Worm (Caenorhabditis elegans) whole organism, L2 larva: ENCODE measurements around the gene cdh-1.

Source experiments
- F13H6.1 ChIP-seq: sonication (generic microtip); optimal IDR thresholded peaks from 2 replicates; lab custom pipeline; 2016; ENCODE audit warnings: missing genetic modification characterization, missing compliant biosample characterization
- R02D3.7 ChIP-seq: fragments of 150-350 bp; optimal IDR thresholded peaks from 2 replicates; lab custom pipeline; 2014; ENCODE audit warnings: missing biosample characterization, missing genetic modification characterization
- alr-1 ChIP-seq: fragments of 150-350 bp; optimal IDR thresholded peaks from 2 replicates; lab custom pipeline; 2014; ENCODE audit warnings: missing biosample characterization, missing genetic modification characterization
- ama-1 ChIP-seq: fragments of 150-350 bp; optimal IDR thresholded peaks from 2 replicates; lab custom pipeline; 2018; ENCODE audit warnings: inconsistent platforms
- blmp-1 ChIP-seq: sonication (generic microtip); optimal IDR thresholded peaks from 2 replicates; lab custom pipeline; 2017; ENCODE audit warnings: missing genetic modification characterization, mild to moderate bottlenecking, missing compliant biosample characterization, antibody characterized with exemption, moderate library complexity; ENCODE audit not compliant: insufficient read depth
- ceh-16 ChIP-seq: fragments of 150-350 bp; optimal IDR thresholded peaks from 2 replicates; lab custom pipeline; 2014; ENCODE audit warnings: missing biosample characterization, missing genetic modification characterization
- crh-2 ChIP-seq: sonication (generic microtip); optimal IDR thresholded peaks from 2 replicates; lab custom pipeline; 2017; ENCODE audit warnings: missing biosample characterization, missing genetic modification characterization
- dmd-4 ChIP-seq: sonication (generic microtip); optimal IDR thresholded peaks from 2 replicates; lab custom pipeline; 2017; ENCODE audit warnings: missing biosample characterization, missing genetic modification characterization
- elt-1 ChIP-seq: fragments of 150-350 bp; optimal IDR thresholded peaks from 2 replicates; lab custom pipeline; 2014; ENCODE audit warnings: missing biosample characterization, missing genetic modification characterization
- elt-3 ChIP-seq: sonication (generic microtip); optimal IDR thresholded peaks from 2 replicates; lab custom pipeline; 2017; ENCODE audit warnings: missing biosample characterization, missing genetic modification characterization
- gmeb-1 ChIP-seq: fragments of 150-350 bp; optimal IDR thresholded peaks from 2 replicates; lab custom pipeline; 2014; ENCODE audit warnings: missing biosample characterization, missing genetic modification characterization
- lin-11 ChIP-seq: fragments of 150-350 bp; sonication (generic microtip); optimal IDR thresholded peaks from 2 replicates; lab custom pipeline; 2014; ENCODE audit warnings: missing biosample characterization, missing genetic modification characterization, inconsistent platforms, mixed read lengths
- lsy-2 ChIP-seq, 2 experiments: fragments of 150-350 bp in 1 of 2; sonication (generic microtip) in 1 of 2; optimal IDR thresholded peaks; 2 replicates each; lab custom pipeline; 2014 to 2017; ENCODE audit warnings: missing biosample characterization in 2 of 2, missing genetic modification characterization in 2 of 2
- mab-5 ChIP-seq: fragments of 150-350 bp; optimal IDR thresholded peaks from 2 replicates; lab custom pipeline; 2014; ENCODE audit warnings: missing biosample characterization, missing genetic modification characterization
- mbf-1 ChIP-seq: sonication (generic microtip); optimal IDR thresholded peaks from 2 replicates; lab custom pipeline; 2017; ENCODE audit warnings: missing biosample characterization, missing genetic modification characterization
- nhr-10 ChIP-seq: sonication (generic microtip); optimal IDR thresholded peaks from 2 replicates; lab custom pipeline; 2017; ENCODE audit warnings: missing biosample characterization, missing genetic modification characterization
- nhr-12 ChIP-seq: fragments of 150-350 bp; optimal IDR thresholded peaks from 2 replicates; lab custom pipeline; 2014; ENCODE audit warnings: missing biosample characterization, missing genetic modification characterization
- nhr-21 ChIP-seq: fragments of 150-350 bp; optimal IDR thresholded peaks from 2 replicates; lab custom pipeline; 2014; ENCODE audit warnings: missing biosample characterization, missing genetic modification characterization
- nhr-23 ChIP-seq: fragments of 150-350 bp; optimal IDR thresholded peaks from 2 replicates; lab custom pipeline; 2014; ENCODE audit warnings: missing biosample characterization, missing genetic modification reagents, missing genetic modification characterization
- nhr-25 ChIP-seq: fragments of 150-350 bp; sonication (generic microtip); optimal IDR thresholded peaks from 3 replicates; lab custom pipeline; 2014; ENCODE audit warnings: missing biosample characterization, missing genetic modification characterization
- nhr-6 ChIP-seq: fragments of 150-350 bp; optimal IDR thresholded peaks from 2 replicates; lab custom pipeline; 2014; ENCODE audit warnings: missing biosample characterization, missing genetic modification characterization
- peb-1 ChIP-seq: fragments of 150-350 bp; optimal IDR thresholded peaks from 2 replicates; lab custom pipeline; 2014; ENCODE audit warnings: missing biosample characterization, missing genetic modification characterization
- sem-4 ChIP-seq: fragments of 150-350 bp; optimal IDR thresholded peaks from 2 replicates; lab custom pipeline; 2014; ENCODE audit warnings: missing biosample characterization, missing genetic modification reagents, missing genetic modification characterization
- skn-1 ChIP-seq: sonication (generic microtip); optimal IDR thresholded peaks from 2 replicates; lab custom pipeline; 2017; ENCODE audit warnings: missing biosample characterization, missing genetic modification characterization
- unc-39 ChIP-seq: fragments of 150-350 bp; optimal IDR thresholded peaks from 2 replicates; lab custom pipeline; 2014; ENCODE audit warnings: missing biosample characterization, missing genetic modification characterization
- unc-55 ChIP-seq: fragments of 150-350 bp; sonication (generic microtip); optimal IDR thresholded peaks from 3 replicates; lab custom pipeline; 2014; ENCODE audit warnings: missing biosample characterization, missing genetic modification reagents, missing genetic modification characterization
- ztf-1 ChIP-seq: fragments of 200-800 bp; sonication (Bioruptor generic); conservative IDR thresholded peaks from 2 replicates; pipeline ENCODE4 v1.3.6; 2022; ENCODE audit warnings: missing genetic modification characterization, missing compliant biosample characterization
- ztf-11 ChIP-seq: sonication (generic microtip); optimal IDR thresholded peaks from 2 replicates; lab custom pipeline; 2017; ENCODE audit warnings: missing biosample characterization, missing genetic modification characterization

Gene cdh-1

DNA sequence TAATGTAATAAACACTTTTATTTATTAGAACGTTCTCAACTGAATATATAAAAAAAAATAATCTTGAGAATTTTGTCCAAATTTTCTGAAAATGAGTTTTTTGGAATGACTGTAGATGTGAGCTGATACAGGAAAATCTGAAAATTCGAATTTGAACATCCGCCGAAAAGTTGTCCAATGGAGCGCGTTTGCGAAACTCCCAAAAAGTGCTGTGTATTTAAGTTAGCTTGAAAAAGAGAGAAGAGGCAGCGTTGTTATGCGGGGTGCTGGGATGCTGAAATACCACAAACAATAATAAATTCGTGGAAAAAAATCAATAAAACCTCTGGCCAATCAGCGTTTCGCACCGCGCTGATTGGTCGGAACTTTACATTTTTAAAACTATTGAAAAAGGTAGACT lies 59.5 kb downstream of the cdh-1 start:
- no peak for TF ChIP-seq nhr-6 (tag; lab: Kevin White, UChicago)
- TF ChIP-seq F13H6.1 (tag; lab: Kevin White, UChicago), result no peak

DNA sequence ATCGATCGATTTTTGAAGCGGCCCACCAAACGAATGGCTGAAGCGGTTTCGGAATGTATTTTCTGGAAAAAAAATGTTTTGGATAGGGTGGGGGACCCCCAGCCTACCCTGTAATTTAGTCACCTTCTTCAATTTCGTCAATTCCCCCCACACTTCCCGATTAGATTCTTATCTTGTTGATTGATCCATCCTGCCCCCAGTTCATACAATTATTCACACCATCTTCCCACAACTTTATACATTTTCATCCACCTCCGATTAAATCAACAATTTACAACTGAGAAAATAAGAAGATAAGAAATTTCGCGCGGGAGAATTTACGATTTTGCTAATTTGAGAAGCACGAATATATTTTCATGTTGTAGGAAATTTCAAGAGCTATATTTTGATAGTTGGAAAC lies 62.3 kb downstream of the cdh-1 start:
- TF ChIP-seq ztf-1 (GFP tag; lab: Robert Waterston, UW) (no peak), mbf-1 (tag; lab: Kevin White, UChicago) (no peak), ceh-16 (tag; lab: Kevin White, UChicago) (peak; percentile 88), lin-11 (no peak)
- TF ChIP-seq, all 48 proteins: peak for 1

DNA sequence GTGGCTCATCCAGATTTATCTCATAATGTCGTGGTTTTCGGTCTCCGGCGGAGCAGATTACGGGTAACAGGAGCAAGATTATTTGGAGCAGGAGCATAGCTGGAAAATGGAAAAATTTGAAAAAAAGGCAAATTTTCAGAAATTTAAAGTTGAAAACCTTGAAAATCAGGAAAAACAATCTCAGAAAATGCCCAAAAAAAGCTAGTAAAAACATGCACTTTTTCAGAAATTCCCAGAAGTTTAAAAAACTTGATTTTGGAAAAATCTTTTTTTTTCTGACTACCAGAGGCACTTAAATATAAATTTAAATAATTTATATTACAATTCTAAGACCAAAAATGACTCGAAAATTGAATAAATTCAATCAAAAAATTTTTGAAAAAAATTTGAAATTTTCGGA lies 65.0 kb downstream of the cdh-1 start, which contains the start of gene Y55D5A.3:
Y55D5A.3 (minus strand) TSS at position 101 of the 400 bp plus-strand sequence.
- no peak for TF ChIP-seq nhr-23 (tag; lab: Kevin White, UChicago)

DNA sequence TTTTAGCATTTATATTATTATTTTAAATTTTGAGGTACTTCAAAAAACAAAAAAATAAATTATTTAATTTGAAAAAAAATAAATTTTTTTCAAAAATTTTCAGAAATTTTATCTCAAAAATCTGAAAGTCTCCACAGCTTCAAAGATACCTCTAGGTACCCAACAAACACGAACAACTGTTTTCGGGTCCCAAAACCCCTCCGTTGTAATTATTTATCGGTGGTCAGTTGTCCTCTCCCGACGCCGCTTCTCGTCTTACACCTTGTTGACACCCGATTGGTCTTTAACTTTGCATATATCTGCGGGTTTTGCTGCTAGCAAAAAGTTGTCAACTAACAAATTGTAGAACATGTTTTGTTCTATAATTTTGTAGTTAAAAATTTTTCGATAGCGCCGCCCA lies 65.5 kb downstream of the cdh-1 start:
- TF ChIP-seq peb-1 (no peak), lsy-2 (tag; optimal IDR thresholded peaks at IDR 0.05; lab: Kevin White, UChicago) (no peak), elt-3 (tag; lab: Kevin White, UChicago) (no peak), nhr-12 (tag; lab: Kevin White, UChicago) (no peak), mbf-1 (tag; lab: Kevin White, UChicago) (no peak), alr-1 (tag; lab: Kevin White, UChicago) (no peak), ceh-16 (tag; lab: Kevin White, UChicago) (no peak), R02D3.7 (no peak), nhr-10 (no peak), blmp-1 (no peak), dmd-4 (tag; lab: Kevin White, UChicago) (no peak), unc-55 (GFP tag; lab: Kevin White, UChicago) (no peak), nhr-25 (tag; lab: Kevin White, UChicago) (no peak), lin-11 (no peak)

DNA sequence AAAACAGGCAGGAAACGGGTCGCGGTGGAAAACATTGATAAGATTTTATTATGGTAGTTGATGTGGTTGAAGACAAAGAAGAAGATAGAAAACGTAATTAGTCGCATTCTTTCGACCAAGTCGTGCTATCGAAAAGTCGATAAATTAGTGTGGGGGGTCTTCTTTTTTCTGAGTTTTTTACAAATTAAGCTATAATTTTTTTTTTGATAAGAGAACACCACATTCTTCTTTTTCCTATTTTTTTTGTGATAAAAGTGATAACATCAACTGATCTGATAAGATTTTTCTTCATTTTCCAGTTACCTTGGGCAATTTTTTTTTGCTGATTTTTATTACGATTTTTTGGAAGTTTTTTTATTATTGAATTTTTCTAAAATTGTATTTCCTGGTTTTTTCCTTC lies 70.2 kb downstream of the cdh-1 start:
- TF ChIP-seq nhr-21, result no peak
- no peak for TF ChIP-seq unc-39 (tag; lab: Kevin White, UChicago)
- TF ChIP-seq sem-4 (tag; lab: Kevin White, UChicago), result no peak
- TF ChIP-seq gmeb-1, result no peak
- no peak for TF ChIP-seq peb-1

DNA sequence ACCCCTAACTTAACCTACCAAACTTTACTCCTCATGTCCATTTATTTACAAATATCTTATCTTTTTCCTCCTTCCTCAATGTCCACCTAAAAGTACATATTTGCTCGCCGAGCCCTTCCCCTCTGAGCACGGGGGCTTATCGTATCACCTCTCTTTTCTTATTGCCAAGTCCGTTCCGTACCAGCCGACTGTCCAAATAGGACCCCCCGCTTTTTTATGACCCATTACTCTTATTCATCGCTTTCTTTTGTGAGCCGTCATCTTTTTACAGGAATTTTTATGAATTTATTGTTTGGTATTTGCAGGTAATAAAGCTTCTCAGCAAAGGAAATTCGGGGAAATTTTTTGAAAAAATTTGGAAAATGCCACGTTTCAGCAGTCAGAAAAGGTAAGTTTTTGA lies 71.4 kb downstream of the cdh-1 start, which contains the start of gene Y55D5A.1:
Y55D5A.1 (plus strand) TSS at position 301 of the 400 bp plus-strand sequence.
- TF ChIP-seq blmp-1, result no peak
- TF ChIP-seq nhr-10, result no peak
- no peak for TF ChIP-seq ama-1 (lab: Kevin White, UChicago)
- no peak for TF ChIP-seq elt-3 (tag; lab: Kevin White, UChicago)
- TF ChIP-seq ztf-11, result no peak
- no peak for TF ChIP-seq mab-5 (tag; lab: Kevin White, UChicago)
- TF ChIP-seq peb-1, result no peak
- no peak for TF ChIP-seq elt-1
- no peak for TF ChIP-seq R02D3.7

DNA sequence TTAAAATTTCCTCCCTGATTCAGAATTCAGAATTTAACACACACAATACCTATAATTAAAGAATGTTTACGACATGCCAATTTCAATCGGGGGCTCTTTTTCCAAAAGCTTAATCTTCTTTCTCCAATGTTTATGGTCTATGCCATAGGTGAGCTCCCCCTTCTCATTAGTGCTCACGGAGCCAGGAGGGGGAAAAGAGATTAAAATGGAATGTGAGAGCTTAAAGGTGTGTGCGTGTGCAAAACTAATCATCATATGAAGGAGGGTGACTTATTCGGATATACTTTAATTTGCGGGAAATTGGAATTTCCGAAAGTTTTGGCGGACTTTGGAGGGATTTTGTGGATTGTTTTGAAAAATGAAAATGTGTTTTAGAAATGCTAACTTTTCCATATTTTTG lies 72.3 kb downstream of the cdh-1 start:
- TF ChIP-seq skn-1 (tag; lab: Kevin White, UChicago), result no peak
- TF ChIP-seq ama-1 (lab: Kevin White, UChicago), result no peak
- no peak for TF ChIP-seq lsy-2 (tag; optimal IDR thresholded peaks at IDR 0.05; lab: Kevin White, UChicago)
- no peak for TF ChIP-seq blmp-1
- no peak for TF ChIP-seq peb-1
- no peak for TF ChIP-seq crh-2 (tag; lab: Kevin White, UChicago)
- no peak for TF ChIP-seq elt-3 (tag; lab: Kevin White, UChicago)
